Worm (Caenorhabditis elegans) whole organism, midembryonic: ENCODE results near the gene R155.3.

Experiments used
- cog-1 ChIP-seq: sonication (generic microtip); optimal IDR thresholded peaks from 2 replicates; lab custom pipeline; 2016; ENCODE audit warnings: missing genetic modification characterization, missing compliant biosample characterization
- flt-1 ChIP-seq: fragments of 200-800 bp; sonication (Bioruptor generic); IDR thresholded peaks from 2 replicates; pipeline ENCODE4 v1.3.6; 2022; ENCODE audit warnings: missing genetic modification characterization, missing compliant biosample characterization
- klf-2 ChIP-seq: fragments of 200-800 bp; sonication (Bioruptor generic); conservative IDR thresholded peaks from 2 replicates; pipeline ENCODE4 v1.3.6; 2022; ENCODE audit warnings: missing genetic modification reagents, missing genetic modification characterization, missing compliant biosample characterization
- med-1 ChIP-seq: sonication (generic microtip); optimal IDR thresholded peaks from 2 replicates; lab custom pipeline; 2017; ENCODE audit warnings: missing genetic modification characterization, mild to moderate bottlenecking, missing compliant biosample characterization, antibody characterized with exemption, missing genetic modification reagents; ENCODE audit not compliant: insufficient read depth
- ref-1 ChIP-seq: fragments of 200-800 bp; sonication (Bioruptor generic); conservative IDR thresholded peaks from 2 replicates; pipeline ENCODE4 v1.3.6; 2022; ENCODE audit warnings: missing genetic modification reagents, missing genetic modification characterization, missing compliant biosample characterization

ce11 chrIII:1932018-1932417 lies 44.5 kb downstream of the R155.3 start:
- TF ChIP-seq ref-1 (GFP tag; lab: Robert Waterston, UW) (no peak), cog-1 (tag; lab: Kevin White, UChicago) (no peak), klf-2 (GFP tag; lab: Robert Waterston, UW) (no peak), flt-1 (GFP tag; lab: Robert Waterston, UW) (no peak), med-1 (GFP tag; lab: Kevin White, UChicago) (no peak)
